Worm (Caenorhabditis elegans): Measurements from ENCODE around the gene ZK742.3.

The ZK742.3 gene

ce11 chrV:7854603-7855002 is 44.9 kb upstream of the ZK742.3 start, which contains the start of the genes C37C3.9 and C37C3.18 (continued):
- peak; percentile 77 for TF ChIP-seq isw-1 (GFP tag; IDR thresholded peaks at IDR 0.05)
- TF ChIP-seq zip-4 (GFP tag; optimal IDR thresholded peaks at IDR 0.05) = peak; percentile 37
- no peak for TF ChIP-seq C34B4.2 (tag; optimal IDR thresholded peaks at IDR 0.05)
- no peak for TF ChIP-seq efl-3 (GFP tag; optimal IDR thresholded peaks at IDR 0.05)
- no peak for TF ChIP-seq lin-15B (tag; optimal IDR thresholded peaks at IDR 0.05)
- TF ChIP-seq nhr-20 (tag; optimal IDR thresholded peaks at IDR 0.05) = peak; percentile 80
- TF ChIP-seq fos-1 (tag; optimal IDR thresholded peaks at IDR 0.05) = peak; percentile 80
- TF ChIP-seq nhr-76 (tag; optimal IDR thresholded peaks at IDR 0.05) = no peak
- TF ChIP-seq mab-9 (GFP tag; IDR thresholded peaks at IDR 0.05) = peak; percentile 27; the same call in 1 of the 2 replicates
- peak; percentile 60 for TF ChIP-seq snpc-4 (tag; optimal IDR thresholded peaks at IDR 0.05)
- TF ChIP-seq ceh-88 (GFP tag; IDR thresholded peaks at IDR 0.05) = peak; percentile 29; the same call in 1 of the 2 replicates
- TF ChIP-seq lin-35 (GFP tag; optimal IDR thresholded peaks at IDR 0.05) = peak; percentile 74 to 82
- peak; percentile 52 for TF ChIP-seq dsc-1 (tag; optimal IDR thresholded peaks at IDR 0.05)
- TF ChIP-seq nhr-11 (tag; optimal IDR thresholded peaks at IDR 0.05) = peak; percentile 51
- TF ChIP-seq hlh-17 (GFP tag; optimal IDR thresholded peaks at IDR 0.05; ENCODE audit: borderline replicate concordance) = no peak
- TF ChIP-seq ets-5 (GFP tag; IDR thresholded peaks at IDR 0.05) = no peak
- TF ChIP-seq hpl-2 (GFP tag; optimal IDR thresholded peaks at IDR 0.05) = peak; percentile 84
- TF ChIP-seq nhr-47 (tag; optimal IDR thresholded peaks at IDR 0.05) = peak; percentile 85
- TF ChIP-seq egl-13 (tag; optimal IDR thresholded peaks at IDR 0.05) = peak; percentile 5
- TF ChIP-seq nhr-71 (tag; optimal IDR thresholded peaks at IDR 0.05) = peak; percentile 90
- TF ChIP-seq ceh-82 (tag; optimal IDR thresholded peaks at IDR 0.05) = peak; percentile 72 to 82 (median 81)
- TF ChIP-seq tbx-2 (tag; optimal IDR thresholded peaks at IDR 0.05) = peak; percentile 78
- TF ChIP-seq unc-98 (GFP tag; IDR thresholded peaks at IDR 0.05) = no peak
- peak in 1 of 6 experiments; percentile 47 for TF ChIP-seq elt-3 (tag; optimal IDR thresholded peaks at IDR 0.05)
- no peak for TF ChIP-seq ceh-90 (tag; optimal IDR thresholded peaks at IDR 0.05)
- peak; percentile 82 for TF ChIP-seq skn-1 (tag; optimal IDR thresholded peaks at IDR 0.05)
- TF ChIP-seq rnt-1 (tag; optimal IDR thresholded peaks at IDR 0.05) = peak; percentile 81
- no peak for TF ChIP-seq grh-1 (GFP tag; IDR thresholded peaks at IDR 0.05)
- peak; percentile 89 for TF ChIP-seq snu-23 (GFP tag; optimal IDR thresholded peaks at IDR 0.05)
- peak; percentile 72 to 88 for TF ChIP-seq lsy-2 (tag; optimal IDR thresholded peaks at IDR 0.05)
- no peak for TF ChIP-seq ces-1 (GFP tag; optimal IDR thresholded peaks at IDR 0.05)
- TF ChIP-seq lin-14 (GFP tag; optimal IDR thresholded peaks at IDR 0.05) = peak; percentile 92
- peak; percentile 39 for TF ChIP-seq ztf-4 (tag; optimal IDR thresholded peaks at IDR 0.05)
- no peak for TF ChIP-seq lin-39 (tag; optimal IDR thresholded peaks at IDR 0.05)
- no peak for TF ChIP-seq lir-3 (tag; optimal IDR thresholded peaks at IDR 0.05; ENCODE audit: poor library complexity)
- no peak for TF ChIP-seq Y116A8C.19 (tag; optimal IDR thresholded peaks at IDR 0.05; ENCODE audit: borderline replicate concordance)
- peak; percentile 76 for TF ChIP-seq lin-13 (GFP tag; optimal IDR thresholded peaks at IDR 0.05)
- TF ChIP-seq fkh-8 (tag; optimal IDR thresholded peaks at IDR 0.05) = peak; percentile 87
- no peak for TF ChIP-seq ama-1 (optimal IDR thresholded peaks at IDR 0.05)
- TF ChIP-seq vab-15 (tag; optimal IDR thresholded peaks at IDR 0.05) = no peak
- TF ChIP-seq unc-62 (GFP tag; optimal IDR thresholded peaks at IDR 0.05) = no peak
- TF ChIP-seq dpl-1 (GFP tag; optimal IDR thresholded peaks at IDR 0.05) = peak; percentile 52 to 60 (median 52)
- TF ChIP-seq ztf-11 (tag; optimal IDR thresholded peaks at IDR 0.05) = no peak
- TF ChIP-seq blmp-1 (tag; optimal IDR thresholded peaks at IDR 0.05) = peak; percentile 77
- no peak for TF ChIP-seq nhr-28 (tag; optimal IDR thresholded peaks at IDR 0.05)

Data from whole organism, L1 larva.